Comparison of ENCODE assay signal across 6 worm cellular contexts in genomic region chrIV:8528345-8528744, ce11.
A peak's percentile ranks its signal among the peaks of the same experiment; 100 is the strongest.
TF ChIP-seq lines count a peak whose summit lies in the region.

No protein-coding gene starts in this region.

TF ChIP-seq in whole organism, L1 larva, 84 proteins besides CTCF, POLR2A, EP300 and RAD21 (continues in another document):
- no peak for TF ChIP-seq ceh-88 (GFP tag; IDR thresholded peaks at IDR 0.05; lab: Robert Waterston, UW)
- TF ChIP-seq lir-3 (tag; optimal IDR thresholded peaks at IDR 0.05; lab: Kevin White, UChicago; ENCODE audit: poor library complexity): no peak
- no peak for TF ChIP-seq fkh-8 (tag; optimal IDR thresholded peaks at IDR 0.05; lab: Kevin White, UChicago)
- no peak for TF ChIP-seq lsy-2 (tag; optimal IDR thresholded peaks at IDR 0.05; lab: Kevin White, UChicago)
- no peak for TF ChIP-seq pqm-1 (tag; optimal IDR thresholded peaks at IDR 0.05; lab: Kevin White, UChicago)
- no peak for TF ChIP-seq vab-15 (tag; optimal IDR thresholded peaks at IDR 0.05; lab: Kevin White, UChicago)
- TF ChIP-seq hpl-2 (GFP tag; optimal IDR thresholded peaks at IDR 0.05; lab: Kevin White, UChicago): no peak
- no peak for TF ChIP-seq aly-2 (tag; optimal IDR thresholded peaks at IDR 0.05; lab: Kevin White, UChicago)
- no peak for TF ChIP-seq egl-13 (tag; optimal IDR thresholded peaks at IDR 0.05; lab: Kevin White, UChicago)
- no peak for TF ChIP-seq nhr-12 (tag; optimal IDR thresholded peaks at IDR 0.05; lab: Kevin White, UChicago)
- no peak for TF ChIP-seq ets-5 (GFP tag; IDR thresholded peaks at IDR 0.05; lab: Robert Waterston, UW)
- TF ChIP-seq grh-1 (GFP tag; IDR thresholded peaks at IDR 0.05; lab: Robert Waterston, UW): peak; percentile 39; the same call in 1 of the 2 replicates
- TF ChIP-seq xbp-1 (tag; optimal IDR thresholded peaks at IDR 0.05; lab: Kevin White, UChicago): no peak
- no peak for TF ChIP-seq unc-30 (tag; optimal IDR thresholded peaks at IDR 0.05; lab: Kevin White, UChicago)
- TF ChIP-seq lin-35 (GFP tag; optimal IDR thresholded peaks at IDR 0.05; lab: Kevin White, UChicago): peak in 1 of 2 experiments; percentile 46
- no peak for TF ChIP-seq fkh-10 (GFP tag; optimal IDR thresholded peaks at IDR 0.05; lab: Kevin White, UChicago)

TF ChIP-seq in whole organism, L2 larva, 48 proteins besides CTCF, POLR2A, EP300 and RAD21 (continues in another document):
- TF ChIP-seq F13H6.1 (tag; optimal IDR thresholded peaks at IDR 0.05; lab: Kevin White, UChicago) (peak; percentile 26), ZK546.5 (tag; optimal IDR thresholded peaks at IDR 0.05; lab: Kevin White, UChicago) (no peak), nhr-77 (tag; optimal IDR thresholded peaks at IDR 0.05; lab: Kevin White, UChicago) (no peak), nhr-23 (tag; optimal IDR thresholded peaks at IDR 0.05; lab: Kevin White, UChicago) (no peak), mab-5 (tag; optimal IDR thresholded peaks at IDR 0.05; lab: Kevin White, UChicago) (no peak), ceh-82 (tag; optimal IDR thresholded peaks at IDR 0.05; lab: Kevin White, UChicago) (no peak), Y55F3AM.14 (GFP tag; optimal IDR thresholded peaks at IDR 0.05; lab: Kevin White, UChicago) (no peak), nhr-11 (tag; optimal IDR thresholded peaks at IDR 0.05; lab: Kevin White, UChicago) (no peak), nhr-10 (tag; optimal IDR thresholded peaks at IDR 0.05; lab: Kevin White, UChicago) (no peak), lin-13 (GFP tag; optimal IDR thresholded peaks at IDR 0.05; lab: Kevin White, UChicago) (no peak), ztf-11 (tag; optimal IDR thresholded peaks at IDR 0.05; lab: Kevin White, UChicago) (no peak), zag-1 (tag; optimal IDR thresholded peaks at IDR 0.05; lab: Kevin White, UChicago) (no peak), skn-1 (tag; optimal IDR thresholded peaks at IDR 0.05; lab: Kevin White, UChicago) (no peak), mdl-1 (tag; optimal IDR thresholded peaks at IDR 0.05; lab: Kevin White, UChicago) (peak; percentile 51 to 70), unc-55 (GFP tag; optimal IDR thresholded peaks at IDR 0.05; lab: Kevin White, UChicago) (no peak), nhr-12 (tag; optimal IDR thresholded peaks at IDR 0.05; lab: Kevin White, UChicago) (no peak), alr-1 (tag; optimal IDR thresholded peaks at IDR 0.05; lab: Kevin White, UChicago) (no peak)

TF ChIP-seq in whole organism, L3 larva, 47 proteins besides CTCF, POLR2A, EP300 and RAD21:
- TF ChIP-seq nhr-23 (tag; optimal IDR thresholded peaks at IDR 0.05; lab: Kevin White, UChicago) (peak; percentile 34), jun-1 (tag; optimal IDR thresholded peaks at IDR 0.05; lab: Kevin White, UChicago) (peak; percentile 53), unc-62 (GFP tag; optimal IDR thresholded peaks at IDR 0.05; lab: Kevin White, UChicago) (peak; percentile 20), zag-1 (tag; optimal IDR thresholded peaks at IDR 0.05; lab: Kevin White, UChicago) (no peak), nhr-25 (tag; optimal IDR thresholded peaks at IDR 0.05; lab: Kevin White, UChicago) (peak; percentile 32), fos-1 (tag; optimal IDR thresholded peaks at IDR 0.05; lab: Kevin White, UChicago) (no peak), pha-4 (tag; optimal IDR thresholded peaks at IDR 0.05; lab: Kevin White, UChicago) (peak; percentile 51), ztf-11 (tag; optimal IDR thresholded peaks at IDR 0.05; lab: Kevin White, UChicago) (no peak), ztf-4 (tag; optimal IDR thresholded peaks at IDR 0.05; lab: Kevin White, UChicago) (no peak), mdl-1 (tag; optimal IDR thresholded peaks at IDR 0.05; lab: Kevin White, UChicago) (peak; percentile 12), mml-1 (tag; optimal IDR thresholded peaks at IDR 0.05; lab: Kevin White, UChicago) (no peak), ceh-28 (tag; optimal IDR thresholded peaks at IDR 0.05; lab: Kevin White, UChicago) (no peak), pqm-1 (tag; optimal IDR thresholded peaks at IDR 0.05; lab: Kevin White, UChicago) (peak; percentile 80), nfya-1 (tag; optimal IDR thresholded peaks at IDR 0.05; lab: Kevin White, UChicago; ENCODE audit: insufficient read depth) (peak; percentile 15), nhr-43 (tag; optimal IDR thresholded peaks at IDR 0.05; lab: Kevin White, UChicago; ENCODE audit: poor library complexity, severe bottlenecking) (peak; percentile 87), elt-2 (tag; optimal IDR thresholded peaks at IDR 0.05; lab: Kevin White, UChicago) (peak; percentile 94)

TF ChIP-seq in whole organism, L4 larva, 104 proteins besides CTCF, POLR2A, EP300 and RAD21 (continues in another document):
- peak; percentile 67; the same call in 1 of the 2 replicates for TF ChIP-seq tra-1 (GFP tag; IDR thresholded peaks at IDR 0.05; lab: Robert Waterston, UW)
- TF ChIP-seq F26F4.8 (GFP tag; conservative IDR thresholded peaks at IDR 0.05; lab: Robert Waterston, UW): no peak
- no peak for TF ChIP-seq egl-27 (tag; optimal IDR thresholded peaks at IDR 0.05; lab: Kevin White, UChicago)
- peak; percentile 25 for TF ChIP-seq mes-2 (tag; optimal IDR thresholded peaks at IDR 0.05; lab: Kevin White, UChicago; ENCODE audit: poor library complexity, severe bottlenecking)
- no peak for TF ChIP-seq fkh-10 (GFP tag; optimal IDR thresholded peaks at IDR 0.05; lab: Kevin White, UChicago)
- TF ChIP-seq nhr-102 (tag; optimal IDR thresholded peaks at IDR 0.05; lab: Kevin White, UChicago): peak; percentile 38
- TF ChIP-seq lin-15B (tag; optimal IDR thresholded peaks at IDR 0.05; lab: Kevin White, UChicago): no peak
- TF ChIP-seq jun-1 (tag; optimal IDR thresholded peaks at IDR 0.05; lab: Kevin White, UChicago): peak; percentile 8
- no peak for TF ChIP-seq dmd-9 (GFP tag; IDR thresholded peaks at IDR 0.05; lab: Robert Waterston, UW)
- no peak for TF ChIP-seq ceh-82 (tag; optimal IDR thresholded peaks at IDR 0.05; lab: Kevin White, UChicago)
- TF ChIP-seq T20F7.1 (GFP tag; optimal IDR thresholded peaks at IDR 0.05; lab: Kevin White, UChicago): no peak
- TF ChIP-seq nhr-77 (tag; optimal IDR thresholded peaks at IDR 0.05; lab: Kevin White, UChicago): peak; percentile 27
- peak in 1 of 2 experiments; percentile 11 for TF ChIP-seq daf-16 (GFP tag; optimal IDR thresholded peaks at IDR 0.05; lab: Kevin White, UChicago)
- TF ChIP-seq daf-16 (tag; optimal IDR thresholded peaks at IDR 0.05; lab: Kevin White, UChicago): peak; percentile 97
- TF ChIP-seq hlh-30 (tag; optimal IDR thresholded peaks at IDR 0.05; lab: Kevin White, UChicago; ENCODE audit: insufficient read depth): peak; percentile 76
- TF ChIP-seq R02D3.7 (tag; optimal IDR thresholded peaks at IDR 0.05; lab: Kevin White, UChicago): no peak

TF ChIP-seq in whole organism, late embryonic, 69 proteins besides CTCF, POLR2A, EP300 and RAD21:
- TF ChIP-seq dmd-4 (tag; optimal IDR thresholded peaks at IDR 0.05; lab: Kevin White, UChicago; ENCODE audit: borderline replicate concordance): no peak
- peak; percentile 9 for TF ChIP-seq elt-2 (tag; optimal IDR thresholded peaks at IDR 0.05; lab: Kevin White, UChicago)
- TF ChIP-seq madf-2 (tag; optimal IDR thresholded peaks at IDR 0.05; lab: Kevin White, UChicago): no peak

TF ChIP-seq in whole organism, young adult, 124 proteins besides CTCF, POLR2A, EP300 and RAD21:
- TF ChIP-seq ets-4 (GFP tag; optimal IDR thresholded peaks at IDR 0.05; lab: Kevin White, UChicago) (no peak), snpc-3.4 (tag; optimal IDR thresholded peaks at IDR 0.05; lab: Kevin White, UChicago) (no peak), nfya-1 (tag; optimal IDR thresholded peaks at IDR 0.05; lab: Kevin White, UChicago; ENCODE audit: borderline replicate concordance, insufficient read depth) (no peak), tbp1 (GFP tag; optimal IDR thresholded peaks at IDR 0.05; lab: Kevin White, UChicago) (peak; percentile 36), nhr-80 (tag; optimal IDR thresholded peaks at IDR 0.05; lab: Kevin White, UChicago) (peak; percentile 81), F33H1.4 (GFP tag; IDR thresholded peaks at IDR 0.05; lab: Robert Waterston, UW) (no peak), hmg-1.2 (GFP tag; IDR thresholded peaks at IDR 0.05; lab: Robert Waterston, UW) (no peak), snpc-4 (GFP tag; optimal IDR thresholded peaks at IDR 0.05; lab: Kevin White, UChicago) (no peak), snpc-4 (tag; optimal IDR thresholded peaks at IDR 0.05; lab: Kevin White, UChicago) (peak in 1 of 4 experiments; percentile 17), tlf-1 (GFP tag; optimal IDR thresholded peaks at IDR 0.05; lab: Kevin White, UChicago) (peak; percentile 34), lsl-1 (GFP tag; optimal IDR thresholded peaks at IDR 0.05; lab: Kevin White, UChicago) (no peak), xnd-1 (tag; optimal IDR thresholded peaks at IDR 0.05; lab: Kevin White, UChicago) (no peak), unc-62 (GFP tag; optimal IDR thresholded peaks at IDR 0.05; lab: Kevin White, UChicago) (peak; percentile 65), zim-3 (tag; optimal IDR thresholded peaks at IDR 0.05; lab: Kevin White, UChicago) (no peak), ztf-22 (GFP tag; optimal IDR thresholded peaks at IDR 0.05; lab: Kevin White, UChicago) (peak; percentile 74), F39B2.1 (GFP tag; IDR thresholded peaks at IDR 0.05; lab: Robert Waterston, UW) (no peak), madf-10 (tag; optimal IDR thresholded peaks at IDR 0.05; lab: Kevin White, UChicago) (no peak), F57C9.4 (tag; optimal IDR thresholded peaks at IDR 0.05; lab: Kevin White, UChicago) (no peak), F23B12.7 (tag; optimal IDR thresholded peaks at IDR 0.05; lab: Kevin White, UChicago; ENCODE audit: insufficient read depth) (no peak), sea-2 (GFP tag; IDR thresholded peaks at IDR 0.05; lab: Robert Waterston, UW) (no peak), him-1 (tag; optimal IDR thresholded peaks at IDR 0.05; lab: Kevin White, UChicago) (no peak), let-607 (tag; optimal IDR thresholded peaks at IDR 0.05; lab: Kevin White, UChicago) (peak in 1 of 2 experiments; percentile 28), mxl-1 (tag; optimal IDR thresholded peaks at IDR 0.05; lab: Kevin White, UChicago) (no peak), ztf-3 (GFP tag; optimal IDR thresholded peaks at IDR 0.05; lab: Kevin White, UChicago) (no peak), hlh-26 (GFP tag; conservative IDR thresholded peaks at IDR 0.05; lab: Robert Waterston, UW) (no peak), B0035.1 (tag; optimal IDR thresholded peaks at IDR 0.05; lab: Kevin White, UChicago) (no peak), Y53F4B.3 (GFP tag; IDR thresholded peaks at IDR 0.05; lab: Robert Waterston, UW) (no peak), ekl-4 (GFP tag; IDR thresholded peaks at IDR 0.05; lab: Robert Waterston, UW) (no peak), pha-4 (tag; optimal IDR thresholded peaks at IDR 0.05; lab: Kevin White, UChicago) (peak; percentile 18), lag-1 (GFP tag; IDR thresholded peaks at IDR 0.05; lab: Robert Waterston, UW) (no peak), aptf-2 (GFP tag; conservative IDR thresholded peaks at IDR 0.05; lab: Robert Waterston, UW) (no peak), cebp-1 (GFP tag; IDR thresholded peaks at IDR 0.05; lab: Robert Waterston, UW) (no peak), cebp-1 (tag; optimal IDR thresholded peaks at IDR 0.05; lab: Kevin White, UChicago) (peak; percentile 44)
